Fruit fly (Drosophila melanogaster): ENCODE results near the gene trx.

trx gene

dm6 chr3R:14224105-14224574 is 62.6 kb downstream of the trx start, which contains the start of gene Sp212:
Sp212 (minus strand) TSS chr3R:14224155.
- TF ChIP-seq psq (optimal IDR thresholded peaks at IDR 0.05) (no peak), Sin3A (optimal IDR thresholded peaks at IDR 0.05) (no peak), Myc (optimal IDR thresholded peaks at IDR 0.05) (no peak), h (optimal IDR thresholded peaks at IDR 0.05) (no peak), insv (optimal IDR thresholded peaks at IDR 0.05) (no peak), ttk (optimal IDR thresholded peaks at IDR 0.05) (no peak)

dm6 chr3R:14221484-14221883 is 65.2 kb downstream of the trx start, which contains the start of gene CG33109:
CG33109 (minus strand) TSS chr3R:14221584.
- TF ChIP-seq insv (optimal IDR thresholded peaks at IDR 0.05) (no peak), h (optimal IDR thresholded peaks at IDR 0.05) (no peak), Myc (optimal IDR thresholded peaks at IDR 0.05) (no peak), psq (optimal IDR thresholded peaks at IDR 0.05) (no peak), ttk (optimal IDR thresholded peaks at IDR 0.05) (no peak), Sin3A (optimal IDR thresholded peaks at IDR 0.05) (no peak)

- TF ChIP-seq insv (optimal IDR thresholded peaks at IDR 0.05): no peak
- no peak for TF ChIP-seq Myc (optimal IDR thresholded peaks at IDR 0.05)
- TF ChIP-seq ttk (optimal IDR thresholded peaks at IDR 0.05): no peak
- TF ChIP-seq h (optimal IDR thresholded peaks at IDR 0.05): no peak
- no peak for TF ChIP-seq psq (optimal IDR thresholded peaks at IDR 0.05)
- TF ChIP-seq Sin3A (optimal IDR thresholded peaks at IDR 0.05): no peak
These were observed 66.6 kb downstream of the trx start, which contains the start of gene CG31326 for dm6 chr3R:14220105-14220504. CG31326 (minus strand) TSS chr3R:14220205.

- TF ChIP-seq ttk (optimal IDR thresholded peaks at IDR 0.05): no peak
- TF ChIP-seq insv (optimal IDR thresholded peaks at IDR 0.05): no peak
- no peak for TF ChIP-seq h (optimal IDR thresholded peaks at IDR 0.05)
- no peak for TF ChIP-seq Myc (optimal IDR thresholded peaks at IDR 0.05)
- TF ChIP-seq psq (optimal IDR thresholded peaks at IDR 0.05): no peak
- TF ChIP-seq Sin3A (optimal IDR thresholded peaks at IDR 0.05): no peak
These were observed 68.9 kb downstream of the trx start, which contains the start of gene CG9649 for dm6 chr3R:14217839-14218238. CG9649 (minus strand) TSS chr3R:14217882.

- TF ChIP-seq Sin3A (optimal IDR thresholded peaks at IDR 0.05): no peak
- no peak for TF ChIP-seq ttk (optimal IDR thresholded peaks at IDR 0.05)
- TF ChIP-seq insv (optimal IDR thresholded peaks at IDR 0.05): no peak
- no peak for TF ChIP-seq h (optimal IDR thresholded peaks at IDR 0.05)
- no peak for TF ChIP-seq psq (optimal IDR thresholded peaks at IDR 0.05)
- no peak for TF ChIP-seq Myc (optimal IDR thresholded peaks at IDR 0.05)
These were observed 71.9 kb downstream of the trx start, which contains the start of gene Dop1R1 for dm6 chr3R:14214776-14215175. Dop1R1 (minus strand) TSS chr3R:14214810.

Measured in Kc167 (cell line).